Worm (Caenorhabditis elegans) whole organism, young adult: ENCODE measurements around the gene F18A1.1.

ENCODE experiments used
- C17E4.6 ChIP-seq: fragments of 200-800 bp; sonication (Bioruptor generic); IDR thresholded peaks from 2 replicates; pipeline ENCODE4 v1.3.6; 2022; ENCODE audit warnings: missing genetic modification reagents, missing genetic modification characterization, missing compliant biosample characterization
- D2030.7 ChIP-seq: fragments of 200-800 bp; sonication (Bioruptor generic); IDR thresholded peaks from 2 replicates; pipeline ENCODE4 v1.3.6; 2022; ENCODE audit warnings: missing genetic modification reagents, missing genetic modification characterization, missing compliant biosample characterization
- F23B12.7 ChIP-seq: sonication (generic microtip); optimal IDR thresholded peaks from 2 replicates; lab custom pipeline; 2017; ENCODE audit warnings: missing genetic modification characterization, mild to moderate bottlenecking, missing compliant biosample characterization, antibody characterized with exemption, moderate library complexity; ENCODE audit not compliant: insufficient read depth
- F33H1.4 ChIP-seq: fragments of 200-800 bp; sonication (Bioruptor generic); IDR thresholded peaks from 2 replicates; pipeline ENCODE4 v1.3.6; 2022; ENCODE audit warnings: missing genetic modification reagents, missing genetic modification characterization, missing compliant biosample characterization
- F39B2.1 ChIP-seq: fragments of 200-800 bp; sonication (Bioruptor generic); IDR thresholded peaks from 2 replicates; pipeline ENCODE4 v1.3.6; 2022; ENCODE audit warnings: missing genetic modification reagents, missing genetic modification characterization, missing compliant biosample characterization
- K12H6.12 ChIP-seq: fragments of 200-800 bp; sonication (Bioruptor generic); optimal IDR thresholded peaks from 2 replicates; lab custom pipeline; 2018; ENCODE audit warnings: mild to moderate bottlenecking, missing genetic modification characterization, missing compliant biosample characterization
- ZK185.1 ChIP-seq: sonication (generic microtip); optimal IDR thresholded peaks from 2 replicates; lab custom pipeline; 2016; ENCODE audit warnings: mild to moderate bottlenecking, missing genetic modification characterization, missing compliant biosample characterization; ENCODE audit not compliant: poor library complexity, severe bottlenecking
- aptf-2 ChIP-seq: fragments of 200-800 bp; sonication (Bioruptor generic); conservative IDR thresholded peaks from 2 replicates; pipeline ENCODE4 v1.3.6; 2022; ENCODE audit warnings: missing genetic modification reagents, missing genetic modification characterization, missing compliant biosample characterization
- attf-3 ChIP-seq: fragments of 200-800 bp; sonication (Bioruptor generic); conservative IDR thresholded peaks from 2 replicates; pipeline ENCODE4 v1.3.6; 2022; ENCODE audit warnings: missing genetic modification reagents, missing genetic modification characterization, missing compliant biosample characterization
- ceh-40 ChIP-seq: fragments of 200-800 bp; sonication (Bioruptor generic); IDR thresholded peaks from 2 replicates; pipeline ENCODE4 v1.3.6; 2022; ENCODE audit warnings: missing genetic modification characterization, missing compliant biosample characterization
- ceh-91 ChIP-seq: fragments of 200-800 bp; sonication (Bioruptor generic); IDR thresholded peaks from 2 replicates; pipeline ENCODE4 v1.3.6; 2022; ENCODE audit warnings: missing genetic modification reagents, missing genetic modification characterization, missing compliant biosample characterization
- chd-7 ChIP-seq: sonication (generic microtip); optimal IDR thresholded peaks from 2 replicates; lab custom pipeline; 2016; ENCODE audit warnings: mild to moderate bottlenecking, missing genetic modification characterization, moderate library complexity, missing compliant biosample characterization
- die-1 ChIP-seq: sonication (generic microtip); optimal IDR thresholded peaks from 2 replicates; lab custom pipeline; 2016; ENCODE audit warnings: missing genotype, mild to moderate bottlenecking, missing genetic modification characterization, missing compliant biosample characterization
- dpl-1 ChIP-seq: fragments of 150-350 bp; optimal IDR thresholded peaks from 2 replicates; lab custom pipeline; 2014; ENCODE audit warnings: missing biosample characterization, missing genetic modification reagents, missing genetic modification characterization
- efl-1 ChIP-seq: fragments of 150-350 bp; optimal IDR thresholded peaks from 2 replicates; lab custom pipeline; 2014; ENCODE audit warnings: missing biosample characterization, missing genetic modification reagents, missing genetic modification characterization
- egl-44 ChIP-seq: fragments of 200-800 bp; sonication (Bioruptor generic); IDR thresholded peaks from 2 replicates; pipeline ENCODE4 v1.3.6; 2022; ENCODE audit warnings: missing genetic modification reagents, missing genetic modification characterization, missing compliant biosample characterization
- ets-4 ChIP-seq: fragments of 200-800 bp; sonication (Bioruptor generic); optimal IDR thresholded peaks from 2 replicates; lab custom pipeline; 2018; ENCODE audit warnings: mild to moderate bottlenecking, missing genetic modification characterization, missing compliant biosample characterization
- him-1 ChIP-seq: sonication (generic microtip); optimal IDR thresholded peaks from 2 replicates; lab custom pipeline; 2016; ENCODE audit warnings: missing genotype, missing genetic modification reagents, missing genetic modification characterization, missing compliant biosample characterization
- hmg-1.2 ChIP-seq: fragments of 200-800 bp; sonication (Bioruptor generic); IDR thresholded peaks from 2 replicates; pipeline ENCODE4 v1.3.6; 2022; ENCODE audit warnings: missing genetic modification reagents, missing genetic modification characterization, missing compliant biosample characterization
- hsf-1 ChIP-seq: fragments of 200-800 bp; sonication (Bioruptor generic); IDR thresholded peaks from 2 replicates; pipeline ENCODE4 v1.3.6; 2022; ENCODE audit warnings: missing genetic modification reagents, missing genetic modification characterization, missing compliant biosample characterization
- let-607 ChIP-seq, 2 experiments: fragments of 200-800 bp in 1 of 2; sonication (Bioruptor generic) in 1 of 2; sonication (generic microtip) in 1 of 2; optimal IDR thresholded peaks; 2 replicates each; lab custom pipeline; 2016 to 2018; ENCODE audit warnings: mild to moderate bottlenecking in 2 of 2, missing compliant biosample characterization in 2 of 2, missing genetic modification characterization in 2 of 2, moderate library complexity in 2 of 2, missing genotype in 1 of 2
- lin-35 ChIP-seq, 3 experiments: fragments of 150-350 bp in 2 of 3; sonication (generic microtip) in 1 of 3; optimal IDR thresholded peaks; 2 replicates each; lab custom pipeline; 2014 to 2018; ENCODE audit warnings: missing biosample characterization in 3 of 3, missing genetic modification characterization in 3 of 3, missing genetic modification reagents in 3 of 3
- lsl-1 ChIP-seq: fragments of 200-800 bp; sonication (Bioruptor generic); optimal IDR thresholded peaks from 2 replicates; lab custom pipeline; 2018; ENCODE audit warnings: mild to moderate bottlenecking, missing genetic modification characterization, moderate library complexity, missing compliant biosample characterization
- madf-6 ChIP-seq: fragments of 200-800 bp; sonication (Bioruptor generic); IDR thresholded peaks from 2 replicates; pipeline ENCODE4 v1.3.6; 2022; ENCODE audit warnings: missing genetic modification reagents, missing genetic modification characterization, missing compliant biosample characterization
- madf-8 ChIP-seq: fragments of 200-800 bp; sonication (Bioruptor generic); conservative IDR thresholded peaks from 2 replicates; pipeline ENCODE4 v1.3.6; 2022; ENCODE audit warnings: missing genetic modification reagents, missing genetic modification characterization, missing compliant biosample characterization
- nhr-80 ChIP-seq: sonication (generic microtip); optimal IDR thresholded peaks from 2 replicates; lab custom pipeline; 2016; ENCODE audit warnings: missing genetic modification characterization, missing compliant biosample characterization
- nhr-90 ChIP-seq: sonication (generic microtip); optimal IDR thresholded peaks from 2 replicates; lab custom pipeline; 2016; ENCODE audit warnings: missing genotype, mild to moderate bottlenecking, missing genetic modification characterization, missing compliant biosample characterization
- repo-1 ChIP-seq: sonication (generic microtip); optimal IDR thresholded peaks from 2 replicates; lab custom pipeline; 2017; ENCODE audit warnings: mild to moderate bottlenecking, missing genetic modification characterization, missing compliant biosample characterization
- sdz-38 ChIP-seq: sonication (generic microtip); optimal IDR thresholded peaks from 2 replicates; lab custom pipeline; 2016; ENCODE audit warnings: missing genotype, missing genetic modification characterization, missing compliant biosample characterization
- sea-2 ChIP-seq: fragments of 200-800 bp; sonication (Bioruptor generic); IDR thresholded peaks from 2 replicates; pipeline ENCODE4 v1.3.6; 2022; ENCODE audit warnings: missing genetic modification characterization, missing compliant biosample characterization
- snpc-1.1 ChIP-seq: sonication (generic microtip); optimal IDR thresholded peaks from 2 replicates; lab custom pipeline; 2017; ENCODE audit warnings: missing genetic modification characterization, mild to moderate bottlenecking, missing compliant biosample characterization, antibody characterized with exemption, moderate library complexity, missing genotype, missing genetic modification reagents; ENCODE audit not compliant: insufficient read depth
- snpc-3.4 ChIP-seq: sonication (generic microtip); optimal IDR thresholded peaks from 2 replicates; lab custom pipeline; 2017; ENCODE audit warnings: missing genetic modification characterization, mild to moderate bottlenecking, missing compliant biosample characterization, antibody characterized with exemption, moderate library complexity, missing genotype, missing genetic modification reagents
- tbx-9 ChIP-seq: sonication (generic microtip); optimal IDR thresholded peaks from 2 replicates; lab custom pipeline; 2016; ENCODE audit warnings: borderline replicate concordance, missing genetic modification characterization, inconsistent platforms, missing compliant biosample characterization
- xnd-1 ChIP-seq: sonication (generic microtip); optimal IDR thresholded peaks from 2 replicates; lab custom pipeline; 2016; ENCODE audit warnings: missing genotype, missing genetic modification reagents, missing genetic modification characterization, missing compliant biosample characterization
- zim-3 ChIP-seq: sonication (generic microtip); optimal IDR thresholded peaks from 2 replicates; lab custom pipeline; 2017; ENCODE audit warnings: mild to moderate bottlenecking, missing genetic modification characterization, moderate library complexity, missing compliant biosample characterization
- ztf-26 ChIP-seq: sonication (generic microtip); optimal IDR thresholded peaks from 2 replicates; lab custom pipeline; 2017; ENCODE audit warnings: missing genetic modification characterization, missing compliant biosample characterization
- ztf-3 ChIP-seq: fragments of 200-800 bp; sonication (Bioruptor generic); optimal IDR thresholded peaks from 2 replicates; lab custom pipeline; 2018; ENCODE audit warnings: mild to moderate bottlenecking, missing genetic modification characterization, missing compliant biosample characterization

The F18A1.1 gene

ce11 chrII:7681898-7682297 lies 2.8 kb upstream of the F18A1.1 start, which contains the start of gene lin-26:
Gene lin-26 (plus strand): TSS chrII:7682198.
- TF ChIP-seq F23B12.7 (no peak), aptf-2 (GFP tag; lab: Robert Waterston, UW) (0 out of 2 replicates have a peak, but pooled peaks have one; percentile 9), C17E4.6 (GFP tag; lab: Robert Waterston, UW) (no peak)

- TF ChIP-seq D2030.7 (GFP tag; lab: Robert Waterston, UW) (0 out of 2 replicates have a peak, but pooled peaks have one; percentile 18), die-1 (tag; lab: Kevin White, UChicago) (no peak), hsf-1 (GFP tag; lab: Robert Waterston, UW) (no peak)
These were observed 2.2 kb upstream of the F18A1.1 start for ce11 chrII:7682488-7682887.

- TF ChIP-seq madf-8 (GFP tag; lab: Robert Waterston, UW) (peak; percentile 51), hmg-1.2 (GFP tag; lab: Robert Waterston, UW) (no peak), ceh-91 (0 out of 2 replicates have a peak, but pooled peaks have one; percentile 10), F39B2.1 (GFP tag; lab: Robert Waterston, UW) (no peak), ceh-40 (GFP tag; lab: Robert Waterston, UW) (no peak), F33H1.4 (GFP tag; lab: Robert Waterston, UW) (peak; percentile 84), him-1 (peak; percentile 61), madf-6 (GFP tag; lab: Robert Waterston, UW) (peak; percentile 68; the same call in 1 of the 2 replicates), xnd-1 (peak; percentile 76), nhr-90 (tag; lab: Kevin White, UChicago) (no peak), lsl-1 (peak; percentile 90), efl-1 (peak; percentile 6)
These were observed 5.7 kb downstream of the F18A1.1 start, which contains the start of gene pid-1 for ce11 chrII:7690384-7690783. Gene pid-1 (minus strand): TSS chrII:7690556.

- TF ChIP-seq nhr-80 (peak; percentile 82), repo-1 (tag; lab: Kevin White, UChicago) (no peak)
These were observed 9.2 kb downstream of the F18A1.1 start, which contains the start of gene nhx-2 for ce11 chrII:7693929-7694328. Gene nhx-2 (minus strand): TSS chrII:7693957.

ce11 chrII:7694745-7695144 lies 10.1 kb downstream of the F18A1.1 start:
- TF ChIP-seq nhr-80 (peak; percentile 62), chd-7 (tag; lab: Kevin White, UChicago) (no peak)

- TF ChIP-seq ets-4, result peak; percentile 55
- no peak for TF ChIP-seq sdz-38 (tag; lab: Kevin White, UChicago)
- TF ChIP-seq lin-35 (GFP tag; optimal IDR thresholded peaks at IDR 0.05; lab: Kevin White, UChicago), result no peak
- TF ChIP-seq ztf-3 (GFP tag; lab: Kevin White, UChicago), result no peak
- TF ChIP-seq egl-44 (GFP tag; lab: Robert Waterston, UW), result no peak
- no peak for TF ChIP-seq ZK185.1 (tag; lab: Kevin White, UChicago)
- peak; percentile 97 for TF ChIP-seq nhr-80
- TF ChIP-seq let-607 (tag; optimal IDR thresholded peaks at IDR 0.05; lab: Kevin White, UChicago), result peak; percentile 84 to 85
- TF ChIP-seq, all 124 proteins: peak for 3
These were observed 10.9 kb downstream of the F18A1.1 start for ce11 chrII:7695636-7696035.

- TF ChIP-seq zim-3 (tag; lab: Kevin White, UChicago) (no peak), K12H6.12 (no peak), xnd-1 (no peak), die-1 (tag; lab: Kevin White, UChicago) (no peak), snpc-3.4 (tag; lab: Kevin White, UChicago) (no peak), snpc-1.1 (tag; lab: Kevin White, UChicago) (no peak), aptf-2 (GFP tag; lab: Robert Waterston, UW) (no peak), ZK185.1 (tag; lab: Kevin White, UChicago) (no peak), C17E4.6 (GFP tag; lab: Robert Waterston, UW) (no peak), hsf-1 (GFP tag; lab: Robert Waterston, UW) (no peak), attf-3 (GFP tag; lab: Robert Waterston, UW) (no peak), sea-2 (GFP tag; lab: Robert Waterston, UW) (no peak), ztf-26 (tag; lab: Kevin White, UChicago) (no peak), dpl-1 (GFP tag; lab: Kevin White, UChicago) (no peak), let-607 (tag; optimal IDR thresholded peaks at IDR 0.05; lab: Kevin White, UChicago) (no peak), repo-1 (tag; lab: Kevin White, UChicago) (no peak), tbx-9 (tag; lab: Kevin White, UChicago) (no peak)
These were observed 12.5 kb downstream of the F18A1.1 start for ce11 chrII:7697156-7697555.
